Worm (Caenorhabditis elegans) whole organism, L1 larva: ENCODE results near the gene rhy-1.

ENCODE experiments used
- ama-1 ChIP-seq: fragments of 150-350 bp; optimal IDR thresholded peaks from 2 replicates; lab custom pipeline; 2014
- ceh-82 ChIP-seq, 3 experiments: fragments of 150-350 bp in 1 of 3; sonication (generic microtip) in 2 of 3; optimal IDR thresholded peaks; 2 replicates each; lab custom pipeline; 2014 to 2017; ENCODE audit warnings: missing biosample characterization in 3 of 3, missing genetic modification characterization in 3 of 3
- egl-13 ChIP-seq: sonication (generic microtip); optimal IDR thresholded peaks from 2 replicates; lab custom pipeline; 2016; ENCODE audit warnings: missing genotype, missing genetic modification reagents, missing genetic modification characterization, missing compliant biosample characterization
- fkh-10 ChIP-seq: sonication (generic microtip); optimal IDR thresholded peaks from 2 replicates; lab custom pipeline; 2017; ENCODE audit warnings: missing biosample characterization, missing genetic modification reagents, missing genetic modification characterization
- mdl-1 ChIP-seq, 2 experiments: fragments of 150-350 bp; optimal IDR thresholded peaks; 2 replicates each; lab custom pipeline; 2014 to 2017; ENCODE audit warnings: missing biosample characterization in 2 of 2, missing genetic modification characterization in 2 of 2, inconsistent platforms in 1 of 2
- mef-2 ChIP-seq: fragments of 150-350 bp; optimal IDR thresholded peaks from 2 replicates; lab custom pipeline; 2014; ENCODE audit warnings: missing biosample characterization, missing genetic modification characterization
- nhr-77 ChIP-seq: fragments of 150-350 bp; optimal IDR thresholded peaks from 2 replicates; lab custom pipeline; 2014; ENCODE audit warnings: missing biosample characterization, missing genetic modification characterization
- unc-62 ChIP-seq: fragments of 150-350 bp; optimal IDR thresholded peaks from 2 replicates; lab custom pipeline; 2014; ENCODE audit warnings: missing biosample characterization, missing genetic modification reagents, missing genetic modification characterization
- unc-86 ChIP-seq: sonication (generic microtip); optimal IDR thresholded peaks from 2 replicates; lab custom pipeline; 2016; ENCODE audit warnings: missing genetic modification characterization, missing compliant biosample characterization
- zag-1 ChIP-seq: fragments of 150-350 bp; optimal IDR thresholded peaks from 2 replicates; lab custom pipeline; 2014; ENCODE audit warnings: missing biosample characterization, missing genetic modification characterization

- TF ChIP-seq unc-86 (no peak), mef-2 (tag; lab: Kevin White, UChicago) (no peak), fkh-10 (no peak), egl-13 (tag; lab: Kevin White, UChicago) (no peak), nhr-77 (tag; lab: Kevin White, UChicago) (no peak), mdl-1 (tag; optimal IDR thresholded peaks at IDR 0.05; lab: Kevin White, UChicago) (no peak), ama-1 (lab: Kevin White, UChicago) (no peak), zag-1 (tag; lab: Kevin White, UChicago) (no peak), unc-62 (GFP tag; lab: Kevin White, UChicago) (no peak), ceh-82 (tag; optimal IDR thresholded peaks at IDR 0.05; lab: Kevin White, UChicago) (no peak)
Measured at ce11 chrII:9181155-9181554, 20.0 kb downstream of the rhy-1 start.
